Worm (Caenorhabditis elegans) whole organism, L4/young adult: Measurements from ENCODE around the gene K04G7.1.

Source experiments
- dao-5 ChIP-seq: sonication (generic microtip); optimal IDR thresholded peaks from 2 replicates; lab custom pipeline; 2016; ENCODE audit warnings: missing genotype, missing genetic modification characterization, moderate library complexity, missing compliant biosample characterization
- him-1 ChIP-seq: sonication (generic microtip); optimal IDR thresholded peaks from 2 replicates; lab custom pipeline; 2016; ENCODE audit warnings: missing genotype, missing genetic modification reagents, missing genetic modification characterization, missing compliant biosample characterization

- TF ChIP-seq dao-5 (tag; lab: Kevin White, UChicago), result no peak
- no peak for TF ChIP-seq him-1 (tag; lab: Kevin White, UChicago)
Observed at ce11 chrIII:7116615-7117252, 45.8 kb upstream of the K04G7.1 start.
